Fruit fly (Drosophila melanogaster): ENCODE data around the gene ssp2.
A peak's percentile ranks its signal among the peaks of the same experiment; 100 is the strongest.

The ssp2 gene

dm6 chr3L:13922023-13922652 lies 42.9 kb upstream of the ssp2 start (continued):
- peak; percentile 50 for TF ChIP-seq CG17359 (tag; optimal IDR thresholded peaks at IDR 0.05)
- no peak for TF ChIP-seq Hr3 (GFP tag; optimal IDR thresholded peaks at IDR 0.05)
- TF ChIP-seq CG2712 (tag; optimal IDR thresholded peaks at IDR 0.05) = peak; percentile 68
- peak; percentile 35 for TF ChIP-seq pum (GFP tag; optimal IDR thresholded peaks at IDR 0.05)
- TF ChIP-seq maf-S (GFP tag; optimal IDR thresholded peaks at IDR 0.05) = peak; percentile 8
- TF ChIP-seq CG12104 (GFP tag; optimal IDR thresholded peaks at IDR 0.05) = peak; percentile 45
- no peak for TF ChIP-seq CG10431 (GFP tag; optimal IDR thresholded peaks at IDR 0.05)
- TF ChIP-seq Hsf (GFP tag; optimal IDR thresholded peaks at IDR 0.05) = peak; percentile 17
- TF ChIP-seq Hmx (GFP tag; optimal IDR thresholded peaks at IDR 0.05) = peak; percentile 7
- peak; percentile 26 for TF ChIP-seq zfh2 (GFP tag; optimal IDR thresholded peaks at IDR 0.05)
- TF ChIP-seq fd102C (GFP tag; optimal IDR thresholded peaks at IDR 0.05) = no peak
- no peak for TF ChIP-seq bbx (GFP tag; IDR thresholded peaks at IDR 0.05; ENCODE audit: partially characterized antibody)
- no peak for TF ChIP-seq CG6254 (GFP tag; optimal IDR thresholded peaks at IDR 0.05)
- TF ChIP-seq Bteb2 (GFP tag; optimal IDR thresholded peaks at IDR 0.05) = peak; percentile 8
- TF ChIP-seq Usf (GFP tag; optimal IDR thresholded peaks at IDR 0.05) = no peak
- TF ChIP-seq Drgx (GFP tag; IDR thresholded peaks at IDR 0.05) = peak; percentile 74
- TF ChIP-seq tgo (GFP tag; IDR thresholded peaks at IDR 0.05) = peak; percentile 44; the same call in 1 of the 3 replicates
- no peak for TF ChIP-seq ftz-f1 (GFP tag; optimal IDR thresholded peaks at IDR 0.05)
- 0 out of 2 replicates have a peak, but pooled peaks have one; percentile 15 for TF ChIP-seq amos (GFP tag; IDR thresholded peaks at IDR 0.05; ENCODE audit: partially characterized antibody)
- TF ChIP-seq row (GFP tag; IDR thresholded peaks at IDR 0.05) = peak; percentile 72
- 0 out of 2 replicates have a peak, but pooled peaks have one; percentile 19 for TF ChIP-seq NFAT (GFP tag; IDR thresholded peaks at IDR 0.05)
- no peak for TF ChIP-seq CG13123 (GFP tag; optimal IDR thresholded peaks at IDR 0.05)
- no peak for TF ChIP-seq CG13287 (GFP tag; IDR thresholded peaks at IDR 0.05; ENCODE audit: partially characterized antibody)
- no peak for TF ChIP-seq prd (optimal IDR thresholded peaks at IDR 0.05)
- peak; percentile 67 for TF ChIP-seq prd (GFP tag; IDR thresholded peaks at IDR 0.05)
- no peak for TF ChIP-seq CG7745 (tag; optimal IDR thresholded peaks at IDR 0.05)
- peak; percentile 32 for TF ChIP-seq bcd (GFP tag; optimal IDR thresholded peaks at IDR 0.05)
- TF ChIP-seq Six4 (GFP tag; optimal IDR thresholded peaks at IDR 0.05) = peak; percentile 16
- no peak for TF ChIP-seq CG16813 (GFP tag; IDR thresholded peaks at IDR 0.05; ENCODE audit: partially characterized antibody)
- TF ChIP-seq ewg (GFP tag; optimal IDR thresholded peaks at IDR 0.05) = peak; percentile 16
- TF ChIP-seq CG15073 (GFP tag; optimal IDR thresholded peaks at IDR 0.05) = no peak
- no peak for TF ChIP-seq HmgD (GFP tag; optimal IDR thresholded peaks at IDR 0.05)
- TF ChIP-seq Dad (GFP tag; optimal IDR thresholded peaks at IDR 0.05) = no peak
- peak; percentile 42 for TF ChIP-seq CG13424 (tag; optimal IDR thresholded peaks at IDR 0.05)
- TF ChIP-seq CG11695 (GFP tag; IDR thresholded peaks at IDR 0.05) = peak; percentile 45; the same call in 2 of the 3 replicates
- peak; percentile 34 for TF ChIP-seq CoRest (tag; optimal IDR thresholded peaks at IDR 0.05)
- TF ChIP-seq CG10979 (tag; optimal IDR thresholded peaks at IDR 0.05) = peak; percentile 41
- TF ChIP-seq CG18764 (GFP tag; optimal IDR thresholded peaks at IDR 0.05) = peak; percentile 34
- TF ChIP-seq Awh (GFP tag; IDR thresholded peaks at IDR 0.05) = peak; percentile 59
- TF ChIP-seq Aef1 (GFP tag; IDR thresholded peaks at IDR 0.05) = peak; percentile 19; the same call in 1 of the 3 replicates
- peak; percentile 34 for TF ChIP-seq slou (GFP tag; optimal IDR thresholded peaks at IDR 0.05)
- no peak for TF ChIP-seq CG13894 (tag; optimal IDR thresholded peaks at IDR 0.05)
- no peak for TF ChIP-seq CG12769 (tag; optimal IDR thresholded peaks at IDR 0.05)
- TF ChIP-seq Sox102F (GFP tag; optimal IDR thresholded peaks at IDR 0.05) = peak; percentile 47
- 0 out of 2 replicates have a peak, but pooled peaks have one; percentile 16 for TF ChIP-seq al (GFP tag; IDR thresholded peaks at IDR 0.05)
- TF ChIP-seq sr (GFP tag; IDR thresholded peaks at IDR 0.05) = peak; percentile 27; the same call in 1 of the 3 replicates
- no peak for TF ChIP-seq ham (GFP tag; IDR thresholded peaks at IDR 0.05)
- TF ChIP-seq CG10267 (tag; optimal IDR thresholded peaks at IDR 0.05) = peak; percentile 19
- TF ChIP-seq CG2889 (GFP tag; IDR thresholded peaks at IDR 0.05) = no peak
- TF ChIP-seq kni (GFP tag; optimal IDR thresholded peaks at IDR 0.05) = peak; percentile 29
